Fruit fly (Drosophila melanogaster) whole organism, wandering third instar larva: ENCODE data around the gene CG12971.

Experiments used
- CrebA ChIP-seq: fragments of 200-800 bp; sonication (Bioruptor generic); optimal IDR thresholded peaks from 2 replicates; lab custom pipeline; 2016; ENCODE audit warnings: missing biosample characterization, mild to moderate bottlenecking, missing genetic modification characterization, borderline replicate concordance
- br ChIP-seq: fragments of 200-800 bp; sonication (Bioruptor generic); optimal IDR thresholded peaks from 2 replicates; lab custom pipeline; 2016; ENCODE audit warnings: missing biosample characterization, missing genetic modification characterization

DNA sequence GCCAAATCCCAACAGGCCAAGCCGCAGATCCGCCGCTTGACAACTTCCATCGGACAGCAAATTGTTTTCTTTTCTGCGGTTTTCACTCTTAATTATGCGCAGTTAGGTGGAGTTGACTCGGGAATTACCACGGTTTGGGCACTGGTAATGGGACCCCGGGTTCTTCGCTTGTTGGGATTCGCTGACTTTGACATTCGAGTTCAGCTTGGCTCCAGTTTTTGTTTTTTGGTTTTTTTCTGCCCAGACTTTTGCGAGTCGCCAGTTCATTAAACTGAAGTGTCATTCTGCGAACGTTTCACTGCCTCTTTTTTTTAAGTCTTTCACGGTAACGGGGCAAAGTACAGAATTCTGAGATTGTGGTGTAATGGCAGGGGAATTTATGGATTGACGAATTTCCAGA, 32.5 kb upstream of the CG12971 start:
- TF ChIP-seq CrebA (GFP tag; lab: Kevin White, UChicago) (no peak), br (GFP tag; lab: Kevin White, UChicago) (no peak)
